Worm (Caenorhabditis elegans) whole organism, early embryonic: ENCODE measurements around the gene ptc-1.

Experiments
- B0310.2 ChIP-seq: sonication (generic microtip); optimal IDR thresholded peaks from 2 replicates; lab custom pipeline; 2016; ENCODE audit warnings: mild to moderate bottlenecking, missing genetic modification characterization, missing compliant biosample characterization
- F13C5.2 ChIP-seq: sonication (generic microtip); optimal IDR thresholded peaks from 2 replicates; lab custom pipeline; 2017; ENCODE audit warnings: mild to moderate bottlenecking, missing genetic modification characterization, inconsistent platforms, missing compliant biosample characterization
- aly-1 ChIP-seq: sonication (generic microtip); optimal IDR thresholded peaks from 2 replicates; lab custom pipeline; 2016; ENCODE audit warnings: missing genetic modification characterization, missing compliant biosample characterization
- ama-1 ChIP-seq: fragments of 150-350 bp; optimal IDR thresholded peaks from 2 replicates; lab custom pipeline; 2014
- ceh-13 ChIP-seq: fragments of 200-800 bp; sonication (Bioruptor generic); optimal IDR thresholded peaks from 2 replicates; lab custom pipeline; 2018; ENCODE audit warnings: mild to moderate bottlenecking, missing genetic modification characterization, missing compliant biosample characterization
- ceh-36 ChIP-seq: sonication (generic microtip); optimal IDR thresholded peaks from 2 replicates; lab custom pipeline; 2016; ENCODE audit warnings: missing genetic modification characterization, inconsistent platforms, missing compliant biosample characterization
- ets-7 ChIP-seq: sonication (generic microtip); optimal IDR thresholded peaks from 2 replicates; lab custom pipeline; 2016; ENCODE audit warnings: missing genotype, missing genetic modification characterization, missing compliant biosample characterization
- flt-1 ChIP-seq: fragments of 200-800 bp; sonication (Bioruptor generic); IDR thresholded peaks from 2 replicates; pipeline ENCODE4 v1.3.6; 2022; ENCODE audit warnings: missing genetic modification characterization, missing compliant biosample characterization
- hmbx-1 ChIP-seq: sonication (generic microtip); optimal IDR thresholded peaks from 2 replicates; lab custom pipeline; 2016; ENCODE audit warnings: mild to moderate bottlenecking, missing genetic modification characterization, missing compliant biosample characterization
- hmg-4 ChIP-seq: fragments of 200-800 bp; sonication (Bioruptor generic); optimal IDR thresholded peaks from 2 replicates; lab custom pipeline; 2018; ENCODE audit warnings: mild to moderate bottlenecking, missing genetic modification characterization, missing compliant biosample characterization
- hnd-1 ChIP-seq: sonication (generic microtip); optimal IDR thresholded peaks from 2 replicates; lab custom pipeline; 2016; ENCODE audit warnings: missing genetic modification characterization, missing compliant biosample characterization
- pes-1 ChIP-seq: fragments of 200-800 bp; sonication (Bioruptor generic); IDR thresholded peaks from 2 replicates; pipeline ENCODE4 v1.3.6; 2022; ENCODE audit warnings: missing genetic modification reagents, missing genetic modification characterization, missing compliant biosample characterization
- scrt-1 ChIP-seq: fragments of 200-800 bp; sonication (Bioruptor generic); IDR thresholded peaks from 2 replicates; pipeline ENCODE4 v1.3.6; 2022; ENCODE audit warnings: missing genetic modification characterization, missing compliant biosample characterization
- sea-1 ChIP-seq: fragments of 200-800 bp; sonication (Bioruptor generic); conservative IDR thresholded peaks from 2 replicates; pipeline ENCODE4 v1.3.6; 2022; ENCODE audit warnings: missing genetic modification characterization, missing compliant biosample characterization
- tbx-11 ChIP-seq: fragments of 200-800 bp; sonication (Bioruptor generic); IDR thresholded peaks from 2 replicates; pipeline ENCODE4 v1.3.6; 2022; ENCODE audit warnings: missing genetic modification characterization, missing compliant biosample characterization
- tbx-37 ChIP-seq: fragments of 200-800 bp; sonication (Bioruptor generic); conservative IDR thresholded peaks from 2 replicates; pipeline ENCODE4 v1.3.6; 2022; ENCODE audit warnings: missing genetic modification reagents, missing genetic modification characterization, missing compliant biosample characterization
- tra-4 ChIP-seq: sonication (generic microtip); optimal IDR thresholded peaks from 2 replicates; lab custom pipeline; 2017; ENCODE audit warnings: missing genetic modification characterization, missing compliant biosample characterization

The ptc-1 gene

ce11 chrII:7930671-7931070 lies 37.6 kb downstream of the ptc-1 start:
- TF ChIP-seq ceh-36 (tag; lab: Kevin White, UChicago) (no peak), aly-1 (no peak), ets-7 (no peak), hnd-1 (tag; lab: Kevin White, UChicago) (no peak), ceh-13 (GFP tag; lab: Kevin White, UChicago) (no peak), hmg-4 (GFP tag; lab: Kevin White, UChicago) (no peak), tbx-11 (GFP tag; lab: Robert Waterston, UW) (no peak), B0310.2 (tag; lab: Kevin White, UChicago) (no peak), flt-1 (no peak), scrt-1 (no peak), tbx-37 (GFP tag; lab: Robert Waterston, UW) (no peak), ama-1 (lab: Kevin White, UChicago) (no peak), tra-4 (tag; lab: Kevin White, UChicago) (no peak), hmbx-1 (tag; lab: Kevin White, UChicago) (no peak), pes-1 (GFP tag; lab: Robert Waterston, UW) (no peak), sea-1 (no peak)

ce11 chrII:7935622-7936021 lies 42.6 kb downstream of the ptc-1 start:
- no peak for TF ChIP-seq ceh-36 (tag; lab: Kevin White, UChicago)
- no peak for TF ChIP-seq hmbx-1 (tag; lab: Kevin White, UChicago)
- TF ChIP-seq F13C5.2 (tag; lab: Kevin White, UChicago): no peak
- TF ChIP-seq ama-1 (lab: Kevin White, UChicago): no peak
- TF ChIP-seq aly-1: no peak
- no peak for TF ChIP-seq hnd-1 (tag; lab: Kevin White, UChicago)
- no peak for TF ChIP-seq sea-1

ce11 chrII:7938078-7938477 lies 45.1 kb downstream of the ptc-1 start, which contains the start of gene ZK669.2:
Gene ZK669.2 (minus strand): TSS chrII:7938178.
- TF ChIP-seq flt-1 (no peak), hmbx-1 (tag; lab: Kevin White, UChicago) (no peak), ceh-13 (GFP tag; lab: Kevin White, UChicago) (no peak), ets-7 (no peak), hmg-4 (GFP tag; lab: Kevin White, UChicago) (no peak), sea-1 (no peak), ceh-36 (tag; lab: Kevin White, UChicago) (no peak), hnd-1 (tag; lab: Kevin White, UChicago) (no peak), tra-4 (tag; lab: Kevin White, UChicago) (no peak), scrt-1 (no peak)

- TF ChIP-seq sea-1: no peak
- no peak for TF ChIP-seq B0310.2 (tag; lab: Kevin White, UChicago)
- no peak for TF ChIP-seq ama-1 (lab: Kevin White, UChicago)
- no peak for TF ChIP-seq hmbx-1 (tag; lab: Kevin White, UChicago)
- no peak for TF ChIP-seq aly-1
- TF ChIP-seq pes-1 (GFP tag; lab: Robert Waterston, UW): no peak
- no peak for TF ChIP-seq tbx-37 (GFP tag; lab: Robert Waterston, UW)
- TF ChIP-seq ceh-13 (GFP tag; lab: Kevin White, UChicago): no peak
- TF ChIP-seq ets-7: no peak
- no peak for TF ChIP-seq tbx-11 (GFP tag; lab: Robert Waterston, UW)
- TF ChIP-seq flt-1: no peak
- no peak for TF ChIP-seq hnd-1 (tag; lab: Kevin White, UChicago)
- TF ChIP-seq ceh-36 (tag; lab: Kevin White, UChicago): no peak
- TF ChIP-seq tra-4 (tag; lab: Kevin White, UChicago): no peak
- TF ChIP-seq F13C5.2 (tag; lab: Kevin White, UChicago): no peak
- no peak for TF ChIP-seq scrt-1
- TF ChIP-seq hmg-4 (GFP tag; lab: Kevin White, UChicago): no peak
These were observed 47.8 kb downstream of the ptc-1 start, which contains the start of gene ZK669.3 for ce11 chrII:7940848-7941247. Gene ZK669.3 (plus strand): TSS chrII:7941148.

- TF ChIP-seq ets-7: no peak
- no peak for TF ChIP-seq tra-4 (tag; lab: Kevin White, UChicago)
- no peak for TF ChIP-seq F13C5.2 (tag; lab: Kevin White, UChicago)
- no peak for TF ChIP-seq aly-1
- TF ChIP-seq hnd-1 (tag; lab: Kevin White, UChicago): no peak
- TF ChIP-seq scrt-1: no peak
- no peak for TF ChIP-seq ceh-36 (tag; lab: Kevin White, UChicago)
- TF ChIP-seq tbx-11 (GFP tag; lab: Robert Waterston, UW): no peak
- no peak for TF ChIP-seq sea-1
- TF ChIP-seq tbx-37 (GFP tag; lab: Robert Waterston, UW): no peak
- no peak for TF ChIP-seq ceh-13 (GFP tag; lab: Kevin White, UChicago)
- TF ChIP-seq B0310.2 (tag; lab: Kevin White, UChicago): no peak
- TF ChIP-seq pes-1 (GFP tag; lab: Robert Waterston, UW): no peak
- TF ChIP-seq flt-1: no peak
- TF ChIP-seq hmg-4 (GFP tag; lab: Kevin White, UChicago): no peak
These were observed 51.3 kb downstream of the ptc-1 start for ce11 chrII:7944333-7944744.

- peak; percentile 3 for TF ChIP-seq F13C5.2 (tag; lab: Kevin White, UChicago)
- no peak for TF ChIP-seq aly-1
These were observed 52.1 kb downstream of the ptc-1 start, which contains the start of gene dbt-1 for ce11 chrII:7945168-7945567. Gene dbt-1 (minus strand): TSS chrII:7945206.

- TF ChIP-seq B0310.2 (tag; lab: Kevin White, UChicago) (no peak), aly-1 (no peak), ama-1 (lab: Kevin White, UChicago) (no peak), sea-1 (no peak), tbx-37 (GFP tag; lab: Robert Waterston, UW) (no peak), ceh-13 (GFP tag; lab: Kevin White, UChicago) (no peak), ets-7 (no peak), pes-1 (GFP tag; lab: Robert Waterston, UW) (no peak), ceh-36 (tag; lab: Kevin White, UChicago) (no peak), hmbx-1 (tag; lab: Kevin White, UChicago) (no peak), hnd-1 (tag; lab: Kevin White, UChicago) (no peak), tbx-11 (GFP tag; lab: Robert Waterston, UW) (no peak), scrt-1 (no peak), flt-1 (no peak)
These were observed 53.9 kb downstream of the ptc-1 start, which contains the start of gene ZK669.5 for ce11 chrII:7946830-7947425. Gene ZK669.5 (minus strand): TSS chrII:7946880.
